Fruit fly (Drosophila melanogaster): Measurements from ENCODE around the gene CG34277.

dm6 chr3R:5364539-5365273 lies 4.6 kb upstream of the CG34277 start:
- TF ChIP-seq Hr4 (GFP tag; optimal IDR thresholded peaks at IDR 0.05) (no peak), CG8319 (GFP tag; optimal IDR thresholded peaks at IDR 0.05) (no peak), Blimp-1 (GFP tag; optimal IDR thresholded peaks at IDR 0.05) (no peak), CG6163 (GFP tag; IDR thresholded peaks at IDR 0.05) (no peak), CG11294 (GFP tag; IDR thresholded peaks at IDR 0.05) (no peak), salr (GFP tag; optimal IDR thresholded peaks at IDR 0.05) (no peak), Eip78C (GFP tag) (peak; percentile 55)

Measured in whole organism, prepupa.